Worm (Caenorhabditis elegans) whole organism, L3 larva: ENCODE results near the gene Y57A10C.1.
A peak's percentile ranks its signal among the peaks of the same experiment; 100 is the strongest.

ENCODE experiments used
- ZK546.5 ChIP-seq: sonication (generic microtip); optimal IDR thresholded peaks from 2 replicates; lab custom pipeline; 2017; ENCODE audit warnings: missing biosample characterization, missing genetic modification characterization
- aly-2 ChIP-seq: fragments of 150-350 bp; optimal IDR thresholded peaks from 2 replicates; lab custom pipeline; 2014; ENCODE audit warnings: missing biosample characterization, missing genetic modification characterization
- ceh-28 ChIP-seq: fragments of 150-350 bp; optimal IDR thresholded peaks from 2 replicates; lab custom pipeline; 2014; ENCODE audit warnings: missing biosample characterization, missing genetic modification reagents, missing genetic modification characterization
- ceh-9 ChIP-seq: sonication (generic microtip); optimal IDR thresholded peaks from 2 replicates; lab custom pipeline; 2018; ENCODE audit warnings: missing biosample characterization, missing genetic modification characterization
- daf-12 ChIP-seq: fragments of 150-350 bp; optimal IDR thresholded peaks from 2 replicates; lab custom pipeline; 2014; ENCODE audit warnings: missing biosample characterization, missing genetic modification reagents, missing genetic modification characterization
- egl-27 ChIP-seq: sonication (generic microtip); optimal IDR thresholded peaks from 4 replicates; lab custom pipeline; 2017; ENCODE audit warnings: missing biosample characterization, missing genetic modification reagents, missing genetic modification characterization
- egl-5 ChIP-seq: fragments of 150-350 bp; optimal IDR thresholded peaks from 2 replicates; lab custom pipeline; 2017; ENCODE audit warnings: missing biosample characterization, missing genetic modification reagents, missing genetic modification characterization, inconsistent platforms
- elt-1 ChIP-seq: fragments of 150-350 bp; optimal IDR thresholded peaks from 2 replicates; lab custom pipeline; 2014; ENCODE audit warnings: missing biosample characterization, missing genetic modification characterization
- elt-2 ChIP-seq: sonication (generic microtip); optimal IDR thresholded peaks from 2 replicates; lab custom pipeline; 2016; ENCODE audit warnings: missing genetic modification reagents, mild to moderate bottlenecking, missing genetic modification characterization, missing compliant biosample characterization
- elt-3 ChIP-seq, 3 experiments: fragments of 150-350 bp in 1 of 3; sonication (generic microtip) in 2 of 3; optimal IDR thresholded peaks; 2 replicates in 2 of 3; 4 replicates in 1 of 3; lab custom pipeline; 2014 to 2017; ENCODE audit warnings: missing biosample characterization in 3 of 3, missing genetic modification characterization in 3 of 3
- eor-1 ChIP-seq, 2 experiments: fragments of 150-350 bp; optimal IDR thresholded peaks; 2 replicates each; lab custom pipeline; 2014 to 2018; ENCODE audit warnings: missing biosample characterization in 2 of 2, missing genetic modification characterization in 2 of 2
- fos-1 ChIP-seq: fragments of 150-350 bp; optimal IDR thresholded peaks from 2 replicates; lab custom pipeline; 2014; ENCODE audit warnings: missing biosample characterization, missing genetic modification characterization
- jun-1 ChIP-seq: fragments of 150-350 bp; optimal IDR thresholded peaks from 2 replicates; lab custom pipeline; 2014; ENCODE audit warnings: missing biosample characterization, missing genetic modification reagents, missing genetic modification characterization
- lin-15B ChIP-seq: fragments of 150-350 bp; optimal IDR thresholded peaks from 2 replicates; lab custom pipeline; 2014; ENCODE audit warnings: missing biosample characterization, missing genetic modification characterization
- lsy-12 ChIP-seq: sonication (generic microtip); optimal IDR thresholded peaks from 2 replicates; lab custom pipeline; 2016; ENCODE audit warnings: mild to moderate bottlenecking, missing genetic modification characterization, missing compliant biosample characterization
- mdl-1 ChIP-seq: fragments of 150-350 bp; optimal IDR thresholded peaks from 2 replicates; lab custom pipeline; 2014; ENCODE audit warnings: missing biosample characterization, missing genetic modification characterization
- nfya-1 ChIP-seq: sonication (generic microtip); optimal IDR thresholded peaks from 2 replicates; lab custom pipeline; 2017; ENCODE audit warnings: missing genetic modification characterization, mild to moderate bottlenecking, missing compliant biosample characterization, antibody characterized with exemption, moderate library complexity; ENCODE audit not compliant: insufficient read depth
- nhr-12 ChIP-seq: fragments of 150-350 bp; optimal IDR thresholded peaks from 2 replicates; lab custom pipeline; 2014; ENCODE audit warnings: missing biosample characterization, missing genetic modification characterization
- nhr-23 ChIP-seq: fragments of 150-350 bp; optimal IDR thresholded peaks from 2 replicates; lab custom pipeline; 2014; ENCODE audit warnings: missing biosample characterization, missing genetic modification reagents, missing genetic modification characterization
- nhr-237 ChIP-seq: fragments of 150-350 bp; optimal IDR thresholded peaks from 2 replicates; lab custom pipeline; 2014; ENCODE audit warnings: missing biosample characterization, missing genetic modification characterization
- nhr-25 ChIP-seq: sonication (generic microtip); optimal IDR thresholded peaks from 2 replicates; lab custom pipeline; 2017; ENCODE audit warnings: missing biosample characterization, missing genetic modification characterization
- nhr-28 ChIP-seq: fragments of 150-350 bp; optimal IDR thresholded peaks from 2 replicates; lab custom pipeline; 2014; ENCODE audit warnings: missing biosample characterization, missing genetic modification characterization
- nhr-43 ChIP-seq: sonication (generic microtip); optimal IDR thresholded peaks from 2 replicates; lab custom pipeline; 2016; ENCODE audit warnings: mild to moderate bottlenecking, missing genetic modification characterization, missing compliant biosample characterization; ENCODE audit not compliant: poor library complexity, severe bottlenecking
- nhr-67 ChIP-seq: fragments of 150-350 bp; optimal IDR thresholded peaks from 2 replicates; lab custom pipeline; 2014; ENCODE audit warnings: missing biosample characterization, missing genetic modification characterization
- nhr-76 ChIP-seq: fragments of 150-350 bp; sonication (generic microtip); optimal IDR thresholded peaks from 5 replicates; lab custom pipeline; 2014; ENCODE audit warnings: missing biosample characterization, missing genetic modification characterization
- pha-4 ChIP-seq: fragments of 150-350 bp; optimal IDR thresholded peaks from 2 replicates; lab custom pipeline; 2014; ENCODE audit warnings: missing biosample characterization, missing genetic modification reagents, missing genetic modification characterization
- pqm-1 ChIP-seq: fragments of 150-350 bp; optimal IDR thresholded peaks from 2 replicates; lab custom pipeline; 2017; ENCODE audit warnings: missing biosample characterization, missing genetic modification characterization, inconsistent platforms
- sea-2 ChIP-seq: fragments of 150-350 bp; sonication (generic microtip); optimal IDR thresholded peaks from 4 replicates; lab custom pipeline; 2014; ENCODE audit warnings: missing biosample characterization, missing genetic modification reagents, missing genetic modification characterization
- snpc-4 ChIP-seq: fragments of 150-350 bp; optimal IDR thresholded peaks from 2 replicates; lab custom pipeline; 2014; ENCODE audit warnings: missing biosample characterization, missing genetic modification characterization
- unc-62 ChIP-seq: fragments of 150-350 bp; sonication (generic microtip); optimal IDR thresholded peaks from 4 replicates; lab custom pipeline; 2014; ENCODE audit warnings: missing biosample characterization, missing genetic modification reagents, missing genetic modification characterization
- zag-1 ChIP-seq: fragments of 150-350 bp; optimal IDR thresholded peaks from 2 replicates; lab custom pipeline; 2014; ENCODE audit warnings: missing biosample characterization, missing genetic modification characterization
- ztf-11 ChIP-seq: fragments of 150-350 bp; optimal IDR thresholded peaks from 2 replicates; lab custom pipeline; 2014; ENCODE audit warnings: missing biosample characterization, missing genetic modification characterization
- ztf-4 ChIP-seq: fragments of 150-350 bp; optimal IDR thresholded peaks from 2 replicates; lab custom pipeline; 2014; ENCODE audit warnings: missing biosample characterization, missing genetic modification characterization

The Y57A10C.1 gene

DNA sequence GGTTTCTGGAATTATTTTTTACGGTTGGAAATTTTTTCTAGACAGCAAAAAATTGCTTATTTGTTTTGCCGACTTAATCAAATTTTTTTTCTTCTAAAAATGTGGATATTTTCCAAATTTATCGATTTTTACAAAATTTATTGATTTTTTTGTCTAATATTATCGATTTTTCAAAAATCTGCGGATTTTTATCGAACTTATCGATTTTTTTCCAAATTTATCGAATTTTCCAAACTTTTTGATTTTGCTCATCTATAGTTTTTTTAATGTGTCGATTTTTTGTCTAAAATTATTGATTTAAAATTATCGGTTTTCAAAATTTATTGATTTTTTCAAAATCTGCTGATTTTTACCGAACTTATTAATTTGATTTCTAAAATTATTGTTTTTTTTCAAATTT, 18.2 kb downstream of the Y57A10C.1 start:
- TF ChIP-seq nhr-67 (tag; lab: Kevin White, UChicago), result no peak
- TF ChIP-seq ceh-28 (tag; lab: Kevin White, UChicago), result peak; percentile 91
- TF ChIP-seq nhr-12 (tag; lab: Kevin White, UChicago), result no peak
- TF ChIP-seq lsy-12, result no peak
- no peak for TF ChIP-seq pha-4 (tag; lab: Kevin White, UChicago)
- no peak for TF ChIP-seq elt-3 (tag; optimal IDR thresholded peaks at IDR 0.05; lab: Kevin White, UChicago)
- TF ChIP-seq eor-1 (tag; optimal IDR thresholded peaks at IDR 0.05; lab: Kevin White, UChicago), result no peak

DNA sequence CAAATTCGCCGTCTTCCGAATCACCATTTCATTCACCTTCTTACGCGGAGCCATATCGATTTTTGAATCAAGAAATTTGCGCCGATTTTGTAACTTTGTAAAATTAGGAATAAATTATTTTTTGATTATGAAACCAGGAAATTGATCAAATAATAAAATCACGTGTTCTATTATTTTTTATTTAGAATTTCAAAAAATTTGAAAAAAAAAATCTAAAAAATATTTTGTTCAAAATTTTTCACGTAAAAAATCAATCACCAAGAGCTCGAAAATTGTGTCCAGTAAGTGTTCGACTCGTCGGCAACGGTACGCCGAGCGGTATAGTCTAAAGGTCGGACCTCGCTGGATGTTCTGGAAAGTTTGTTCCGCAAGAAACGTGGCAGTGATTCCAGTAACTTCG, 18.6 kb downstream of the Y57A10C.1 start, which contains the start of gene Y57A10B.7:
Y57A10B.7 (minus strand) TSS at position 101 of the 400 bp plus-strand sequence.
- no peak for TF ChIP-seq lsy-12
- no peak for TF ChIP-seq ceh-9 (tag; lab: Kevin White, UChicago)
- no peak for TF ChIP-seq nhr-28 (tag; lab: Kevin White, UChicago)
- no peak for TF ChIP-seq nhr-67 (tag; lab: Kevin White, UChicago)
- TF ChIP-seq fos-1 (tag; lab: Kevin White, UChicago), result no peak
- TF ChIP-seq aly-2 (tag; lab: Kevin White, UChicago), result no peak
- TF ChIP-seq unc-62 (GFP tag; lab: Kevin White, UChicago), result no peak
- no peak for TF ChIP-seq daf-12 (tag; lab: Kevin White, UChicago)
- TF ChIP-seq sea-2 (GFP tag; lab: Kevin White, UChicago), result no peak
- no peak for TF ChIP-seq nhr-43
- no peak for TF ChIP-seq elt-3 (tag; optimal IDR thresholded peaks at IDR 0.05; lab: Kevin White, UChicago)

DNA sequence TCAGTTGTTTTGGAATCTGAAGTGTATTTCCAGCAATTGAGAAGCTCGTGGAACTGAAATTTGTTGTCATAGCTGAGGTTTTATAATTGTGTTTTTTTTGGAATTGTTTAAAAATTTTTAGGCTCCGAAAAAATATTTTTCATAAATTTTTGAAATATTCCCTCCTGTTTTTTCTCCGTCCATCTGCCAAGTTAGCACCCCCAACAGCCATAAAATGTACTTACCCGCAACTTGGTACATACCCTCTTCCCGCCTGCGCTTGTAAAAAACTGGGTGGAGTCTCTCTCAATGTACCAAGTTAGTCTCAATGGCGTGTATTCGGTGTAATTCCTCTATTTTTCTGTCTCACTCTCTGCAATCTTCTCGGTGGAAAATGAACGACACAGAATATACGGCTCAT, 22.5 kb downstream of the Y57A10C.1 start, which contains the start of gene Y57A10B.6:
Y57A10B.6 (plus strand) TSS at position 301 of the 400 bp plus-strand sequence.
- TF ChIP-seq ztf-4 (tag; lab: Kevin White, UChicago) (no peak), egl-27 (tag; lab: Kevin White, UChicago) (no peak), elt-2 (tag; lab: Kevin White, UChicago) (no peak), pqm-1 (tag; lab: Kevin White, UChicago) (no peak), jun-1 (no peak), daf-12 (tag; lab: Kevin White, UChicago) (no peak), nhr-23 (tag; lab: Kevin White, UChicago) (no peak), zag-1 (tag; lab: Kevin White, UChicago) (no peak), lin-15B (tag; lab: Kevin White, UChicago) (no peak), snpc-4 (no peak), ceh-9 (tag; lab: Kevin White, UChicago) (no peak), mdl-1 (tag; lab: Kevin White, UChicago) (no peak), ztf-11 (tag; lab: Kevin White, UChicago) (no peak), ZK546.5 (tag; lab: Kevin White, UChicago) (no peak)

- TF ChIP-seq egl-5 (tag; lab: Kevin White, UChicago) (no peak), nhr-76 (tag; lab: Kevin White, UChicago) (no peak), elt-2 (tag; lab: Kevin White, UChicago) (no peak), jun-1 (no peak), nfya-1 (tag; lab: Kevin White, UChicago) (no peak), elt-1 (tag; lab: Kevin White, UChicago) (no peak), nhr-237 (tag; lab: Kevin White, UChicago) (no peak), pqm-1 (tag; lab: Kevin White, UChicago) (no peak), ztf-4 (tag; lab: Kevin White, UChicago) (no peak), lin-15B (tag; lab: Kevin White, UChicago) (no peak), nhr-25 (tag; lab: Kevin White, UChicago) (no peak), ceh-28 (tag; lab: Kevin White, UChicago) (no peak), ztf-11 (tag; lab: Kevin White, UChicago) (no peak)
These were observed 24.3 kb downstream of the Y57A10C.1 start, which contains the start of gene sre-41 for ce11 chrII:12387980-12388379. Gene sre-41, plus strand, starts transcription at chrII:12388280.

DNA sequence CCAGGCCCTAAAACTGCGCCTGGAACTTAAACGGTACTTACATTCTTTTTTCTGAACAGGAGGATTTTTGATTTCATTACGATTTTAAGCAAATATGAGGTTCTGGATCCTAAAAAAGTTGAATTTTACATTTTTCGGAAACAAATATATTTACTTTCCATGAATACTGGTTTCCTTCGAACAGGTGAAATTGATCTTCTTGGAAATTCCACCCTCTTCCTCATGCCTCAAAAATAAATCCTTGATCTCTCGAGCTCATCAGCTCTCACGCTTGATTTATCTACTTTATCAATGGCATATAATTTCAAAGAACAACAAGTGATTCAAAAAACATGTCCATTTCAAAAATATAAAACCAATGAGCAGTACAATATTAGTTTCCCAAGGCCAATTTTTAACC, 24.8 kb downstream of the Y57A10C.1 start:
- no peak for TF ChIP-seq egl-27 (tag; lab: Kevin White, UChicago)
- TF ChIP-seq nfya-1 (tag; lab: Kevin White, UChicago), result no peak
- no peak for TF ChIP-seq zag-1 (tag; lab: Kevin White, UChicago)
